Worm (Caenorhabditis elegans): ENCODE data around the gene F17E5.2.

DNA sequence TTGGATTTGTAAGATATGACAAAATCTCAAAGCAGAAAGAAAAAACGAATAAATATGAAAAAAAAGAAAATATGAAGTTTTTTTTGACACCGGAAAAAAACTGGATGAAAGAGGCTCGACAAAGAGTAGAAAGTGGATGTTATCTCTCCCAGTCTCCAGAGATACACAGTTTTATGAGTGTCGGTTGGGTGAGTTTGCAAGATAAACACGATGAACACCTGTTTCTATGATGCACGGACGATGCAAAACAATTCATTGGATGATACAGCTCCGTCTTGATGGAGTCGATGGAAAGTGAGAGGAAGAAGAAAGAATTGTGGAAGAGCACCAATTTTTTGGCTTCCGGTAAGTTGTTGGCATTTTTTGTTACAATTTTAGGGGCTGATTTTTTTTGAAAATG, 21.8 kb downstream of the F17E5.2 start:
- TF ChIP-seq elt-1 (tag; optimal IDR thresholded peaks at IDR 0.05) (no peak), unc-62 (GFP tag; optimal IDR thresholded peaks at IDR 0.05) (no peak), nhr-11 (tag; optimal IDR thresholded peaks at IDR 0.05) (no peak), egl-27 (tag; optimal IDR thresholded peaks at IDR 0.05) (no peak), ztf-4 (tag; optimal IDR thresholded peaks at IDR 0.05) (no peak)
